Worm (Caenorhabditis elegans) whole organism, L1 larva: ENCODE measurements around the gene F01G4.4.
A peak's percentile ranks its signal among the peaks of the same experiment; 100 is the strongest.

Experiments used
- C16A3.4 ChIP-seq: fragments of 150-350 bp; optimal IDR thresholded peaks from 2 replicates; lab custom pipeline; 2014; ENCODE audit warnings: missing biosample characterization, missing genetic modification characterization
- F16B12.6 ChIP-seq: fragments of 150-350 bp; optimal IDR thresholded peaks from 2 replicates; lab custom pipeline; 2014; ENCODE audit warnings: missing biosample characterization, missing genetic modification characterization
- Y116A8C.19 ChIP-seq: sonication (generic microtip); optimal IDR thresholded peaks from 2 replicates; lab custom pipeline; 2016; ENCODE audit warnings: missing compliant biosample characterization, missing genetic modification characterization, borderline replicate concordance
- aha-1 ChIP-seq: fragments of 150-350 bp; optimal IDR thresholded peaks from 2 replicates; lab custom pipeline; 2014; ENCODE audit warnings: missing biosample characterization, missing genetic modification characterization
- ama-1 ChIP-seq: fragments of 150-350 bp; optimal IDR thresholded peaks from 2 replicates; lab custom pipeline; 2014
- blmp-1 ChIP-seq: fragments of 150-350 bp; optimal IDR thresholded peaks from 2 replicates; lab custom pipeline; 2014; ENCODE audit warnings: missing biosample characterization, missing genetic modification characterization
- ceh-63 ChIP-seq: fragments of 200-800 bp; sonication (Bioruptor generic); optimal IDR thresholded peaks from 2 replicates; lab custom pipeline; 2018; ENCODE audit warnings: mild to moderate bottlenecking, missing genetic modification characterization, missing compliant biosample characterization
- ceh-8 ChIP-seq: fragments of 200-800 bp; sonication (Bioruptor generic); optimal IDR thresholded peaks from 2 replicates; lab custom pipeline; 2018; ENCODE audit warnings: mild to moderate bottlenecking, missing genetic modification characterization, moderate library complexity, missing compliant biosample characterization
- ceh-88 ChIP-seq: fragments of 200-800 bp; sonication (Bioruptor generic); IDR thresholded peaks from 2 replicates; pipeline ENCODE4 v1.3.6; 2022; ENCODE audit warnings: missing genetic modification characterization, missing compliant biosample characterization
- efl-1 ChIP-seq, 4 experiments: fragments of 150-350 bp; optimal IDR thresholded peaks in 3 of 4; peaks in 1 of 4; 1 replicate in 1 of 4; 2 replicates in 3 of 4; lab custom pipeline; 2014; ENCODE audit warnings: missing biosample characterization in 2 of 4, missing genetic modification characterization in 2 of 4, missing genetic modification reagents in 2 of 4
- efl-3 ChIP-seq: fragments of 200-800 bp; sonication (Bioruptor generic); optimal IDR thresholded peaks from 2 replicates; lab custom pipeline; 2018; ENCODE audit warnings: mild to moderate bottlenecking, missing genetic modification characterization, missing compliant biosample characterization
- egl-13 ChIP-seq: sonication (generic microtip); optimal IDR thresholded peaks from 2 replicates; lab custom pipeline; 2016; ENCODE audit warnings: missing genotype, missing genetic modification reagents, missing genetic modification characterization, missing compliant biosample characterization
- egl-27 ChIP-seq, 2 experiments: fragments of 150-350 bp in 1 of 2; sonication (generic microtip); optimal IDR thresholded peaks; 3 replicates each; lab custom pipeline; 2017 to 2018; ENCODE audit warnings: missing biosample characterization in 2 of 2, missing genetic modification characterization in 2 of 2, missing genetic modification reagents in 2 of 2
- elt-2 ChIP-seq: sonication (generic microtip); optimal IDR thresholded peaks from 2 replicates; lab custom pipeline; 2016; ENCODE audit warnings: missing genetic modification characterization, mild to moderate bottlenecking, inconsistent platforms, missing compliant biosample characterization, missing genetic modification reagents
- ets-5 ChIP-seq: fragments of 200-800 bp; sonication (Bioruptor generic); IDR thresholded peaks from 2 replicates; pipeline ENCODE4 v1.3.6; 2022; ENCODE audit warnings: missing genetic modification characterization, missing compliant biosample characterization
- fkh-8 ChIP-seq: sonication (generic microtip); optimal IDR thresholded peaks from 2 replicates; lab custom pipeline; 2016; ENCODE audit warnings: mild to moderate bottlenecking, missing genetic modification characterization, missing compliant biosample characterization
- fos-1 ChIP-seq: fragments of 150-350 bp; optimal IDR thresholded peaks from 2 replicates; lab custom pipeline; 2014; ENCODE audit warnings: missing biosample characterization, missing genetic modification characterization
- grh-1 ChIP-seq: fragments of 200-800 bp; sonication (Bioruptor generic); IDR thresholded peaks from 2 replicates; pipeline ENCODE4 v1.3.6; 2022; ENCODE audit warnings: missing genetic modification reagents, missing genetic modification characterization, missing compliant biosample characterization
- hlh-4 ChIP-seq: sonication (generic microtip); optimal IDR thresholded peaks from 2 replicates; lab custom pipeline; 2016; ENCODE audit warnings: mild to moderate bottlenecking, missing genetic modification characterization, missing compliant biosample characterization
- hpl-2 ChIP-seq: fragments of 150-350 bp; optimal IDR thresholded peaks from 2 replicates; lab custom pipeline; 2014; ENCODE audit warnings: missing biosample characterization, missing genetic modification reagents, missing genetic modification characterization
- isw-1 ChIP-seq: fragments of 200-800 bp; sonication (Bioruptor generic); IDR thresholded peaks from 2 replicates; pipeline ENCODE4 v1.3.6; 2022; ENCODE audit warnings: missing genetic modification characterization, missing compliant biosample characterization
- lin-14 ChIP-seq: fragments of 200-800 bp; sonication (Bioruptor generic); optimal IDR thresholded peaks from 2 replicates; lab custom pipeline; 2018; ENCODE audit warnings: mild to moderate bottlenecking, missing genetic modification characterization, moderate library complexity, missing compliant biosample characterization
- lin-15B ChIP-seq: fragments of 150-350 bp; sonication (generic microtip); optimal IDR thresholded peaks from 3 replicates; lab custom pipeline; 2014; ENCODE audit warnings: missing biosample characterization, missing genetic modification characterization
- lin-35 ChIP-seq, 2 experiments: fragments of 150-350 bp; optimal IDR thresholded peaks; 2 replicates each; lab custom pipeline; 2014; ENCODE audit warnings: missing biosample characterization in 2 of 2, missing genetic modification characterization in 2 of 2, missing genetic modification reagents in 2 of 2
- lin-39 ChIP-seq: fragments of 150-350 bp; optimal IDR thresholded peaks from 2 replicates; lab custom pipeline; 2014; ENCODE audit warnings: missing biosample characterization, missing genetic modification reagents, missing genetic modification characterization
- lsy-2 ChIP-seq, 2 experiments: fragments of 150-350 bp; optimal IDR thresholded peaks; 2 replicates each; lab custom pipeline; 2014; ENCODE audit warnings: missing biosample characterization in 2 of 2, missing genetic modification characterization in 2 of 2
- mab-9 ChIP-seq: fragments of 200-800 bp; sonication (Bioruptor generic); IDR thresholded peaks from 2 replicates; pipeline ENCODE4 v1.3.6; 2022; ENCODE audit warnings: missing genetic modification reagents, missing genetic modification characterization, missing compliant biosample characterization
- mef-2 ChIP-seq: fragments of 150-350 bp; optimal IDR thresholded peaks from 2 replicates; lab custom pipeline; 2014; ENCODE audit warnings: missing biosample characterization, missing genetic modification characterization
- mep-1 ChIP-seq: fragments of 150-350 bp; optimal IDR thresholded peaks from 2 replicates; lab custom pipeline; 2014; ENCODE audit warnings: missing biosample characterization, missing genetic modification characterization
- nhr-12 ChIP-seq: sonication (generic microtip); optimal IDR thresholded peaks from 2 replicates; lab custom pipeline; 2017; ENCODE audit warnings: missing biosample characterization, missing genetic modification characterization
- nhr-19 ChIP-seq: fragments of 200-800 bp; sonication (Bioruptor generic); conservative IDR thresholded peaks from 2 replicates; pipeline ENCODE4 v1.3.6; 2022; ENCODE audit warnings: missing genetic modification characterization, missing compliant biosample characterization
- nhr-20 ChIP-seq: sonication (generic microtip); optimal IDR thresholded peaks from 2 replicates; lab custom pipeline; 2016; ENCODE audit warnings: mild to moderate bottlenecking, missing genetic modification characterization, missing compliant biosample characterization
- nhr-28 ChIP-seq: fragments of 150-350 bp; optimal IDR thresholded peaks from 2 replicates; lab custom pipeline; 2014; ENCODE audit warnings: missing biosample characterization, missing genetic modification characterization
- nhr-71 ChIP-seq: sonication (generic microtip); optimal IDR thresholded peaks from 2 replicates; lab custom pipeline; 2016; ENCODE audit warnings: mild to moderate bottlenecking, missing genetic modification characterization, moderate library complexity, missing compliant biosample characterization
- nhr-77 ChIP-seq: fragments of 150-350 bp; optimal IDR thresholded peaks from 2 replicates; lab custom pipeline; 2014; ENCODE audit warnings: missing biosample characterization, missing genetic modification characterization
- nhr-85 ChIP-seq: sonication (generic microtip); peaks from one replicate; lab custom pipeline; 2016; ENCODE audit warnings: missing genetic modification characterization, inconsistent platforms, missing compliant biosample characterization
- nhr-90 ChIP-seq: sonication (generic microtip); optimal IDR thresholded peaks from 2 replicates; lab custom pipeline; 2016; ENCODE audit warnings: mild to moderate bottlenecking, missing genetic modification characterization, missing compliant biosample characterization; ENCODE audit not compliant: poor library complexity
- pqm-1 ChIP-seq: sonication (generic microtip); optimal IDR thresholded peaks from 3 replicates; lab custom pipeline; 2017; ENCODE audit warnings: missing biosample characterization, missing genetic modification characterization
- rnt-1 ChIP-seq: sonication (generic microtip); optimal IDR thresholded peaks from 2 replicates; lab custom pipeline; 2016; ENCODE audit warnings: mild to moderate bottlenecking, missing genetic modification characterization, moderate library complexity, missing compliant biosample characterization
- skn-1 ChIP-seq: fragments of 150-350 bp; optimal IDR thresholded peaks from 2 replicates; lab custom pipeline; 2014; ENCODE audit warnings: missing biosample characterization, missing genetic modification characterization
- snu-23 ChIP-seq: sonication (generic microtip); optimal IDR thresholded peaks from 2 replicates; lab custom pipeline; 2016; ENCODE audit warnings: missing genetic modification characterization, missing compliant biosample characterization
- sptf-1 ChIP-seq: fragments of 150-350 bp; optimal IDR thresholded peaks from 2 replicates; lab custom pipeline; 2014; ENCODE audit warnings: missing biosample characterization, missing genetic modification characterization
- sup-37 ChIP-seq: fragments of 200-800 bp; sonication (Bioruptor generic); optimal IDR thresholded peaks from 2 replicates; lab custom pipeline; 2018; ENCODE audit warnings: mild to moderate bottlenecking, missing genetic modification characterization, missing compliant biosample characterization
- swsn-7 ChIP-seq: sonication (generic microtip); optimal IDR thresholded peaks from 2 replicates; lab custom pipeline; 2016; ENCODE audit warnings: missing genetic modification characterization, missing compliant biosample characterization
- tlp-1 ChIP-seq: fragments of 150-350 bp; optimal IDR thresholded peaks from 2 replicates; lab custom pipeline; 2014; ENCODE audit warnings: missing biosample characterization, missing genetic modification characterization
- unc-130 ChIP-seq: fragments of 150-350 bp; optimal IDR thresholded peaks from 2 replicates; lab custom pipeline; 2017; ENCODE audit warnings: missing biosample characterization, missing genetic modification characterization, inconsistent platforms
- unc-98 ChIP-seq: fragments of 200-800 bp; sonication (Bioruptor generic); IDR thresholded peaks from 2 replicates; pipeline ENCODE4 v1.3.6; 2022; ENCODE audit warnings: missing genetic modification characterization, missing compliant biosample characterization
- xbp-1 ChIP-seq: sonication (generic microtip); optimal IDR thresholded peaks from 2 replicates; lab custom pipeline; 2016; ENCODE audit warnings: missing genetic modification characterization, missing compliant biosample characterization
- zip-4 ChIP-seq: fragments of 200-800 bp; sonication (Bioruptor generic); optimal IDR thresholded peaks from 2 replicates; lab custom pipeline; 2018; ENCODE audit warnings: mild to moderate bottlenecking, missing genetic modification characterization, moderate library complexity, missing compliant biosample characterization
- ztf-11 ChIP-seq, 2 experiments: sonication (generic microtip); optimal IDR thresholded peaks; 2 replicates each; lab custom pipeline; 2016 to 2017; ENCODE audit warnings: missing genetic modification characterization in 2 of 2, missing biosample characterization in 1 of 2, missing compliant biosample characterization in 1 of 2

F01G4.4 gene

ce11 chrIV:11146962-11147470 lies 3.9 kb downstream of the F01G4.4 start, which contains the start of gene pigq-1 (continued):
- TF ChIP-seq C16A3.4 (no peak), hlh-4 (tag; lab: Kevin White, UChicago) (no peak), swsn-7 (tag; lab: Kevin White, UChicago) (no peak), egl-13 (tag; lab: Kevin White, UChicago) (no peak), lin-14 (no peak), lsy-2 (tag; optimal IDR thresholded peaks at IDR 0.05; lab: Kevin White, UChicago) (peak; percentile 32 to 35), sptf-1 (tag; lab: Kevin White, UChicago) (no peak), grh-1 (GFP tag; lab: Robert Waterston, UW) (no peak), nhr-20 (no peak), unc-98 (no peak), egl-27 (tag; optimal IDR thresholded peaks at IDR 0.05; lab: Kevin White, UChicago) (no peak), nhr-77 (tag; lab: Kevin White, UChicago) (no peak), efl-1 (optimal IDR thresholded peaks at IDR 0.05; lab: Kevin White, UChicago) (peak in 1 of 2 experiments; percentile 13), efl-1 (GFP tag; optimal IDR thresholded peaks at IDR 0.05 in 1 of 2; lab: Kevin White, UChicago) (peak in 1 of 2 experiments; percentile 93), pqm-1 (tag; lab: Kevin White, UChicago) (no peak), nhr-28 (tag; lab: Kevin White, UChicago) (no peak), lin-35 (GFP tag; optimal IDR thresholded peaks at IDR 0.05; lab: Kevin White, UChicago) (no peak), mep-1 (tag; lab: Kevin White, UChicago) (no peak), efl-3 (GFP tag; lab: Kevin White, UChicago) (no peak), tlp-1 (no peak), Y116A8C.19 (no peak), elt-2 (peak; percentile 20), F16B12.6 (no peak), fos-1 (tag; lab: Kevin White, UChicago) (no peak), xbp-1 (tag; lab: Kevin White, UChicago) (no peak), ets-5 (no peak), rnt-1 (no peak), hpl-2 (no peak), lin-15B (tag; lab: Kevin White, UChicago) (no peak), skn-1 (no peak), ceh-8 (GFP tag; lab: Kevin White, UChicago) (no peak), ama-1 (peak; percentile 64), mab-9 (GFP tag; lab: Robert Waterston, UW) (no peak), nhr-71 (tag; lab: Kevin White, UChicago) (peak; percentile 42), ztf-11 (tag; optimal IDR thresholded peaks at IDR 0.05; lab: Kevin White, UChicago) (no peak), zip-4 (GFP tag; lab: Kevin White, UChicago) (no peak), fkh-8 (no peak), lin-39 (no peak), nhr-19 (peak; percentile 26; the same call in 1 of the 2 replicates), mef-2 (tag; lab: Kevin White, UChicago) (no peak), aha-1 (tag; lab: Kevin White, UChicago) (no peak), sup-37 (GFP tag; lab: Kevin White, UChicago) (no peak), isw-1 (GFP tag; lab: Robert Waterston, UW) (no peak), nhr-85 (tag; lab: Kevin White, UChicago) (peak; percentile 66), snu-23 (GFP tag; lab: Kevin White, UChicago) (peak; percentile 31), nhr-90 (tag; lab: Kevin White, UChicago) (peak; percentile 55), nhr-12 (tag; lab: Kevin White, UChicago) (no peak), unc-130 (tag; lab: Kevin White, UChicago) (no peak), ceh-63 (GFP tag; lab: Kevin White, UChicago) (no peak), ceh-88 (no peak), blmp-1 (no peak)
